Fruit fly (Drosophila melanogaster) Kc167 (cell line): Measurements from ENCODE around the gene CG6769.

ENCODE experiments used
- Sin3A ChIP-seq: fragments of >200 bp; optimal IDR thresholded peaks from 2 replicates; lab custom pipeline; 2018; ENCODE audit warnings: missing external identifiers
- ttk ChIP-seq: sonication (Bioruptor generic); optimal IDR thresholded peaks from 2 replicates; lab custom pipeline; 2017; ENCODE audit warnings: missing external identifiers

DNA sequence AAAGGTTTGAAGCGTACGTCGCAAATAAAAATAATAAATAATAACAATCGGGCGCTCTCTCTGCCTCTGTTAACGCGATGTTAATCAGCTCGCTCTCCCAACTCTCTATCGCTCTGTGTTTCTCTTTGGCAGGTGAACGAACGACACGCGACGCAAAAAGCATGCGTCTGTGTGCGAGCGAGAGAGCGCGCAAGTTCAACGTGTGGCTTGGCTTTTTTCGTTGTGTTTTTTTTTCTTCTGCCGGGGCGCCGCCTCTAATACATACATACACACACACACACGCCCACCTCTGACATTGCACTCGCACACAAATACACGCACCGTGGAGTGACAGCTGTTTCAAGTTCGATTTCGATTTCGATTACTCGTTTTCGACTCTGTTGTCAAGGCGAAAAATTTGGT is 17.8 kb downstream of the CG6769 start:
- TF ChIP-seq Sin3A (lab: Kevin White, UChicago) (no peak), ttk (no peak)
